Worm (Caenorhabditis elegans) whole organism, L4/young adult: ENCODE measurements around the gene F10B5.2.

Experiments
- W03F9.2 ChIP-seq: fragments of 150-350 bp; optimal IDR thresholded peaks from 2 replicates; lab custom pipeline; 2014; ENCODE audit warnings: missing biosample characterization, missing genetic modification characterization
- dao-5 ChIP-seq: sonication (generic microtip); optimal IDR thresholded peaks from 2 replicates; lab custom pipeline; 2016; ENCODE audit warnings: missing genotype, missing genetic modification characterization, moderate library complexity, missing compliant biosample characterization
- him-1 ChIP-seq: sonication (generic microtip); optimal IDR thresholded peaks from 2 replicates; lab custom pipeline; 2016; ENCODE audit warnings: missing genotype, missing genetic modification reagents, missing genetic modification characterization, missing compliant biosample characterization

F10B5.2 gene

DNA sequence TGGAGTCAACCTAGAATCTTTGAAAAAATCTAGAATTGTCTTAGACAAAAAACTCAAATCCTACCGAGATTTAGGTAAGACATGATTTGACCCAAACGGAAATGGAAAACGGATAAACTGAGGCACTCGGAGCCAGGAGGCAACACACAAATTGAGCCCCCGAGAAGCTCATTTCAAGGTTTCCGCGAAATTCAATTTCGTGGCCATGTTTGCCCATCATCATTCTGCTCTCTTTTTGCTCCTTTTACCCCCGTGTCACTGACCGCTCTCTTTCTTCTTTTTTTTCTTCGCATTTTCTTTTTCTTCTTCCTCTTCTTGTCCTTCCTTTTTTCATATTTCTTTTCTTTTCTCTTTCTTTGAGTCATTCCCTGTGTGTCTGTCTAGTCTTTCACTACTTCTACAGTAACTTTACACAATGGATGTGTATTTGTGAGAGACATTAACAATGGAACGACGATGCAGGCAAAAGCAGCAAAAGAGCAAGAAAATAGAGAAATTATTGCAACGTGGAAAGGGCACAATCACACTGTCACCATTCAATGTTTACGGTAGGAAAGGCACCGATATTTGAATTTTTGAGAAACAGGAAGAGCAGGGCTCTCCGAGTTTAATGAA is 8.3 kb downstream of the F10B5.2 start:
- TF ChIP-seq him-1 (tag; lab: Kevin White, UChicago) (no peak), W03F9.2 (tag; lab: Kevin White, UChicago) (no peak), dao-5 (no peak)

DNA sequence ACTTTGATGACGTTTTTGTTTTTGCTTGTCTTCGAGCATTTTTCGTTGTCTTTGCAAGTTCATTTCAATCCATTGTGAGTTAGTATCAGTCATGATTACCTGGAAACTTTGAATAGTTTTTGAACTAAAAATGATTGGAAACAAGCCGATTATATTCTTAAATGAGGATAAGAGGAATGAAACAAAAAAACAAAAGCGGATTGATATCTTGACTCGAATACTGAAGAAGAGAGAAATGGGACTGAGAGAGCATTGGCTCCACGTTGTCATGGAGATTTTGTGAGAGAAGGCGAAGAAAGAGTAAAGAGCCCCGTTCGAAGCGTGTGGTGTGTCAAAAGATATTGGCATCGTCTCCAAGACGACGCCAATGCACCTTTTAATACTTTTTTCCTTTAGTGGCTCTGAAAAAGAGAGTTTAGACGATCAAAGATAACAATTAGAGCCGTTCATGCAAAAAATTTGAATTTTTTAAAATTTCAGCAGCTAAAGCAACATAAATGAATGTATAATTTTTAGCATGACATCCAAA is 12.3 kb downstream of the F10B5.2 start, which contains the start of the genes tub-1 and tmem-138:
Gene tub-1 (minus strand): TSS at position 101 of the 529 bp plus-strand sequence.
Gene tmem-138 (plus strand): TSS at position 479 of the 529 bp plus-strand sequence.
- no peak for TF ChIP-seq dao-5
- TF ChIP-seq him-1 (tag; lab: Kevin White, UChicago), result no peak
- TF ChIP-seq W03F9.2 (tag; lab: Kevin White, UChicago), result no peak

- TF ChIP-seq W03F9.2 (tag; lab: Kevin White, UChicago), result no peak
- no peak for TF ChIP-seq dao-5
- no peak for TF ChIP-seq him-1 (tag; lab: Kevin White, UChicago)
Observed at ce11 chrII:8157991-8158390, 13.4 kb downstream of the F10B5.2 start, which contains the start of gene pch-2. TSS of gene pch-2 (plus strand) at chrII:8158349.

DNA sequence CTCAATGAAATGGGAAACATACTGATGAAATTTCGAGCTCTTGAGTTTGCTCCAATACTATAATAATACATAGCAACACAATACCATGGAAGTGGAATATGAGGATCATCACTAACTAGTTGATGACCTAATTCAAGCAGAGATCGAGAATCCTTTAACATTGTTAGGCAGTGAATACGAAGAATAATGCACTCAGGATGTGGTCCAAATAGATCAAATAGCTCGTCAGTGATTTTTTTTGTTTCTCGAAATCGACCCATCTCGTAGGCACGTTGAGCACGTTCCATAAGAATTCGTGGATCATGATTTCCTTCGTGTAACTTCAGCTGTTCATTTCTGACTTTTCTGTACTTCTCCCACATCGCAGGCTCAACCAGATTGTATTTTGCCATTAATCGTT is 16.4 kb downstream of the F10B5.2 start:
- no peak for TF ChIP-seq W03F9.2 (tag; lab: Kevin White, UChicago)
- TF ChIP-seq dao-5, result no peak

- TF ChIP-seq dao-5, result no peak
- no peak for TF ChIP-seq W03F9.2 (tag; lab: Kevin White, UChicago)
- no peak for TF ChIP-seq him-1 (tag; lab: Kevin White, UChicago)
Observed at ce11 chrII:8162120-8162648, 17.6 kb downstream of the F10B5.2 start, which contains the start of the genes emb-27 and rrf-3. TSS of gene emb-27 (minus strand) at chrII:8162170. TSS of gene rrf-3 (plus strand) at chrII:8162465.

DNA sequence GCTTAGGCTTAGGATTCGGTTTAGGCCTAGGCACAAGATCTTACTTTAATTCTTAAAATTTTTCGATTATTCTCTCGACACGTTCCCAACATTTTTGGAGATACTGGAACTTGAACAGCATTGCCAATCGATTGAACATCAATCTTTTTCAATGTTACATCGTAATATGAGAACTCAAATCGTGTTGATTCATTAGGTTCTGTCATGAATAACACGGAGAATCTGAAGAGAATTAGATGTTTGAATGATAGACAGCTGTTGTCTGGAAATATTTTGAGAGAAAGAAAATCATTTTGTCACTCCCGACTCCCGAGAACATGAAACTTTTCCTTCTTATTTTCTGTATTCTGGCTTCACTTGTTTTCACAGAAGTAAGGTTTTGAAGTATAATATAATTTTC is 24.7 kb downstream of the F10B5.2 start, which contains the start of gene T05C12.15:
Gene T05C12.15 (plus strand): TSS at position 301 of the 400 bp plus-strand sequence.
- no peak for TF ChIP-seq W03F9.2 (tag; lab: Kevin White, UChicago)
- TF ChIP-seq dao-5, result no peak
- TF ChIP-seq him-1 (tag; lab: Kevin White, UChicago), result no peak

DNA sequence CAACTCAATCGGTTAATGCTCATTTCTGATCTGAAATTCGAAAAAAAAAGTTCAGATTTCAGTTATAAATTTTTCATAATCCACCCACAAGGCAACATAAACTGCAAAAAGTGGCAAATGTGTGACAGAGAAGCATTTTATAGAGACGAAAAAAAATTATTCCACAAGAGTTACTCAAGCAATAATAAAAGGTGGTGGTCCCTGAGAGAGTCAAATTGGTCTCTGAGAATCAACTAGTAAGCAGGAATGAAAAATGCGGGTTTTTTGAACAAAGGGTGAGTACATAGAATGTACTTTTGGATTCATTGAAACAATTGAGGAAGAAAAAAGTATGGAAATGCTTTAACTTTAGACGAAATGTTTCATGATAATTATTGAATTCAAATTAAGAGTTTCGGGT is 25.8 kb downstream of the F10B5.2 start, which contains the start of gene T05C12.11:
Gene T05C12.11 (minus strand): TSS at position 101 of the 400 bp plus-strand sequence.
- TF ChIP-seq dao-5, result no peak
- TF ChIP-seq him-1 (tag; lab: Kevin White, UChicago), result no peak
- TF ChIP-seq W03F9.2 (tag; lab: Kevin White, UChicago), result no peak

ce11 chrII:8173449-8173848 is 28.9 kb downstream of the F10B5.2 start, which contains the start of the genes decr-1.3 and T05C12.1:
TSS of gene decr-1.3 (minus strand) at chrII:8173549.
TSS of gene T05C12.1 (plus strand) at chrII:8173680.
- TF ChIP-seq him-1 (tag; lab: Kevin White, UChicago) (no peak), dao-5 (no peak), W03F9.2 (tag; lab: Kevin White, UChicago) (no peak)

DNA sequence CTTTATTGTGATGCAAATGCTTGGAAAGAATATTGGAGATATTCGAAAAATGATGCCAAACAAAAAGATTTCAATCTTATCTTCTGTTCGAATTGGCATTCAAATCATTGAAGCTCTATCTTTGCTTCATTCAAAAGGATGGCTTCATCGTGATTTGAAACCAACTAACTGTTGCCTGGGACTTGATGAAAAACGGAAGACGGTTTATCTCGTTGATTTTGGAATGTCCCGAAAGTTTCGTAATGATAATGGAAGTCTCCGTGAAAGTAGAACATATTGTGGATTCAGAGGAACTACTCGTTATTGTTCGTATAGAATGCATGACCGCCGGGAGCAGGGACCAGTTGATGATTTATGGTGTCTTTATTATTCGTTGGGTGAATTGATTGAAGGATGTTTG is 29.6 kb downstream of the F10B5.2 start:
- TF ChIP-seq W03F9.2 (tag; lab: Kevin White, UChicago) (no peak), dao-5 (no peak), him-1 (tag; lab: Kevin White, UChicago) (no peak)

- TF ChIP-seq W03F9.2 (tag; lab: Kevin White, UChicago) (no peak), dao-5 (no peak), him-1 (tag; lab: Kevin White, UChicago) (no peak)
Observed at ce11 chrII:8177095-8177494, 32.5 kb downstream of the F10B5.2 start, which contains the start of gene acr-14. TSS of gene acr-14 (minus strand) at chrII:8177195.

DNA sequence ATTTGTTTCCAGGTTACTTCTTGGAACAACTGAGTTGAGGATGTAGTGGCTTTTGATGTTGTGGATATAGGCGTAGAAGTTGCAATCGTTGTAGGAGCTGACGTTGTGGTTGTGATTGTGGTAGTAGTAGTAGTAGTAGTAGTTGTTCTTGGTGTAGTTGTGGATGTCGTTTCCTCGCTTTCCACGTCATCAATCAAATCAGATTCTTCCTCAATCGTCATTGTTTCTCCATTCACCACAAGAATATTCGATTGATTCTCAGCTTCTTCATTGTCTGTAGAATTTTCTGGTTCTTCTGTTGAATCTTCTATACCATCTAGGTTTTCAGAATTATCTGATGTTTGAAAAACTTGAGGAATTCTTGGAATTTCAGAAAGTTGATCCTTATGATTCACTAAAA is 34.1 kb downstream of the F10B5.2 start:
- no peak for TF ChIP-seq him-1 (tag; lab: Kevin White, UChicago)
- TF ChIP-seq W03F9.2 (tag; lab: Kevin White, UChicago), result no peak
- TF ChIP-seq dao-5, result no peak

DNA sequence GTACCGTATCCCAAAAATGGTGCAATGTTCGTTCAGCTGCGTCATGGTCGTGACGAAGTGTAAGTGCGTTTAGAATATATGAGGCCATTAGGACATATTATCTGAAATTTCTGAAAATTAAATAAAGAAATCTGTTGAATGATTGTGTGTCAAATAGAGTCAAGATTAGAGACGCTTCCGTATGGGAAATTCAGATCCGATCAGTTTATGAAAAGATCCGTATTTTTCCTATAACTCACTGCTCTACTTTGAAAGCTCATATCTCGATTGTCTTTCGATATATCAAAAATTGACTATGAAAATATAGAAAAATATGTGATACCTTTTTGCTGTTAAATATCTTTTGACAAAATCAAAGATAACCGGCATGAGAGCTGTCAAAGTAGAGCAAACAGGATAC is 35.7 kb downstream of the F10B5.2 start, which contains the start of gene T05C12.4:
Gene T05C12.4 (minus strand): TSS at position 101 of the 400 bp plus-strand sequence.
- no peak for TF ChIP-seq him-1 (tag; lab: Kevin White, UChicago)
- no peak for TF ChIP-seq dao-5

- TF ChIP-seq W03F9.2 (tag; lab: Kevin White, UChicago) (no peak), dao-5 (no peak), him-1 (tag; lab: Kevin White, UChicago) (no peak)
Observed at ce11 chrII:8181437-8181836, 36.9 kb downstream of the F10B5.2 start, which contains the start of gene dylt-3. TSS of gene dylt-3 (plus strand) at chrII:8181737.

- TF ChIP-seq him-1 (tag; lab: Kevin White, UChicago) (peak; percentile 84), dao-5 (no peak), W03F9.2 (tag; lab: Kevin White, UChicago) (peak; percentile 96)
Observed at ce11 chrII:8185016-8185493, 40.5 kb downstream of the F10B5.2 start, which contains the start of the genes mig-5 and cct-1. TSS of gene mig-5 (minus strand) at chrII:8185023. TSS of gene cct-1 (plus strand) at chrII:8185443.
